Fruit fly (Drosophila melanogaster): Measurements from ENCODE around the gene CG33666.
"Not testable (repeated sequence)": the region's sequence is repeated elsewhere in the genome, so short reads cannot be mapped to it uniquely, and the experiment has no call there.

The CG33666 gene

DNA sequence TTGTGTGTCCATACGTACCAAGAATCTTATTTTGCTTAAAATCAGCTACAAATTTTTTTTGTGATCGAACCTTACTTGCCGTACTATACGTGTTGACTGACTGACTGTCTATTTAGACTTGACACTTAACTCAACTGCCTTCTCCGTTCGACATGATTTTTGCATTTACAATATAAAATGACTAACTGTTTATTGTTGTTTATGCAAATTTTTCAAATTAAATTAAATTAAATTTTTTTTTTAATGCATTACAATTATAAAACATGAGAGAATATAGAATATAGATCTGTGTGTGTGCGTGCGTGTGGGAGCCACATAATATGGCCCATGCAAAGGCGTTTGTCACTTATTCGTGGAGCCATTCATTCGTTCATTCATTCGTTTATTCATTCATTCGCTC, at the start of gene CG33666:
Gene CG33666 (minus strand): TSS at position 101 of the 400 bp plus-strand sequence.
- TF ChIP-seq CG8478, CTCF (optimal IDR thresholded peaks at IDR 0.05): not testable (repeated sequence)

DNA sequence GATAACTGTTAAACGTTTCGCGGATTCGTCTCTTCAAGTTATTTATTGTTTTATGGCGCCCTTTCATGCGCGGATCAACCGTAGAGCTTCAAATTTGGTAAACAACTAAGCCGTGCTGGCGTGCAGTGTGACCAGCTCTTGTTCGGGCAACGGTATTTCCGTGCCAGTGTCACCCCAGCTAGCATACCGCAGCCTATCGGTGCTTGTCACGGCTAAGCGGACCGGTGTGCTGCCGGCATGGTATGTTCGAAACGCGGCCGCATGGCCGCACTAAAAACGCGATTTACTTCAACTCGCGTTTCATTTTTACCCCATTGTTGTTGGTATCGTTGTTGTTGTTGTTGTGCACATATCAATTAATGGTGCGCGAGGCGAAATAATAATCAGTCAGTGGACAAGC, 47.5 kb upstream of the CG33666 start, which contains the start of the genes CG42340 and CG3918:
Gene CG42340 (minus strand): TSS at position 107 of the 400 bp plus-strand sequence.
Gene CG3918 (plus strand): TSS at position 248 of the 400 bp plus-strand sequence.
- TF ChIP-seq CG8478 (optimal IDR thresholded peaks at IDR 0.05), result no peak
- TF ChIP-seq CTCF (optimal IDR thresholded peaks at IDR 0.05), result peak; percentile 53 to 61

DNA sequence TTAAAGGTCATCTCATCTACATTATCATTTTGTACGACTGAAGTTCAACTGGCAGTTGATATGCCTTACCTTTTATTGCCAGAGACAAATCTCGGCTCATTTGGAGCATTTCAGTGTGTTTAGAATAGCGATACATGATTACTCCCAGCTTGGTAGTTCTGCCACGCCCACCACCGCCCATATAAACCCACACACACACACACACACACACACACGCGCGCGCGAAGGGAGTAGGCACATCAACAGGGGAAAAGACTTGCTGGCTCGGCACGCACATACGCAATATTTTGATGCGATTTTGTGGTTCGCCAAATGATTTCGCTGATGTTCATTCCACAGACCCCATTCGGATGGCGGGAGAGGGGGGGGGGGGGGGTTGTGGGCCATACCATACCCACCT, 36.4 kb upstream of the CG33666 start:
- TF ChIP-seq CTCF (optimal IDR thresholded peaks at IDR 0.05) (no peak), CG8478 (optimal IDR thresholded peaks at IDR 0.05) (no peak)

DNA sequence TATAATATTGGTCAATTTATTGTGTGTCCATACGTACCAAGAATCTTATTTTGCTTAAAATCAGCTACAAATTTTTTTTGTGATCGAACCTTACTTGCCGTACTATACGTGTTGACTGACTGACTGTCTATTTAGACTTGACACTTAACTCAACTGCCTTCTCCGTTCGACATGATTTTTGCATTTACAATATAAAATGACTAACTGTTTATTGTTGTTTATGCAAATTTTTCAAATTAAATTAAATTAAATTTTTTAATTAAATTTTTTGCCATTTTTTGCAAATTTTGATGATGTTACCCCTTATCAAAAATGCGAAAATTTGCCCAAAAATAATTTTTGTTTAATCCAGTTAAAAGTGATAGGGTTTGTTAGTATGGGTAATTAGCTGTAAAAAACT, 2.0 kb upstream of the CG33666 start, which contains the start of gene CG33665:
Gene CG33665 (minus strand): TSS at position 101 of the 400 bp plus-strand sequence.
- not testable (repeated sequence) for TF ChIP-seq CG8478, CTCF (optimal IDR thresholded peaks at IDR 0.05)

DNA sequence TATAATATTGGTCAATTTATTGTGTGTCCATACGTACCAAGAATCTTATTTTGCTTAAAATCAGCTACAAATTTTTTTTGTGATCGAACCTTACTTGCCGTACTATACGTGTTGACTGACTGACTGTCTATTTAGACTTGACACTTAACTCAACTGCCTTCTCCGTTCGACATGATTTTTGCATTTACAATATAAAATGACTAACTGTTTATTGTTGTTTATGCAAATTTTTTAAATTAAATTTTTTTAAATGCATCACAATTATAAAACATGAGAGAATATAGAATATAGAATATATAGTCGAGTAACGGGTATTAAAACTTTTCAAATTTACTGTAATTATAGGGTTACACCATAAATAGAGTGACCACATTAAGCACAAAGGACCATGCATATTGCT, 4.5 kb downstream of the CG33666 start, which contains the start of gene CG33667:
Gene CG33667 (minus strand): TSS at position 101 of the 400 bp plus-strand sequence.
- not testable (repeated sequence) for TF ChIP-seq CG8478, CTCF (optimal IDR thresholded peaks at IDR 0.05)

DNA sequence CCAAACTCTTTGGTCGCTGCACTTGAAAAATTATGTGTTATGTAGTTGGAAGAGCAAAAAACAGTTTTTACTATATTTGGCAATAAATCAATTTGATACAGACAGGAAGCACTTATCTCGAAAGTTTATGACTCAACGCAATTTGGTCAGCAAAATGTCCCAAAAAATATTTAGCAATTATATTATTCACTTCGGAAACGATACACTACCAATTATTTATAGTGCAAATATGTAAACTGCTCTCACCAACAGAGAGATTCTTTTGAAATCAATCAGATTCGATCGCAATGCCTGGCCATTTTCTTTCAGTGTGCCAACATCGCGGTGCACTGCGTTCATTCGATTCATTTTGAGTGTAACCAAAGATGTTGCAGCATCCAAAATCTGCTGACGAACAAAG, 18.9 kb downstream of the CG33666 start:
- TF ChIP-seq CTCF (optimal IDR thresholded peaks at IDR 0.05) (no peak), CG8478 (optimal IDR thresholded peaks at IDR 0.05) (no peak)

DNA sequence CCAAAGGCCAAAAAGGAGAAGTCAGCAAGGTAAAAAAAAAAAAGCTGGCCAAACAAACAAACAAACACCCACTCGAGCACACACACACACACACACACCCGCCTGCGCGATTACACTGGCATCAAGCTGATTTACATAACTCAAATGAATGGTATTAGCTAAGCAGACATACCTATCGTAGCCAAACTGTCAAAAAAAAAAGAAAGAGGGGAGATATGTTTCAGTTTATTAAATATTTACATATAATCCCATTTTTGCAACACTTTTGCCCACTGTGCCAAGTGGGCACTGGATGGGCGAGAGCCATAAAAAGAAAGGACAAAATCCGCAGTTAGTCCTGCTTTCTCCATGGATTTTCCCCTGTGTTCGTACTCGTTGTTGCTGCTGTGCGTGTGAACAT, 37.3 kb downstream of the CG33666 start:
- TF ChIP-seq CTCF (optimal IDR thresholded peaks at IDR 0.05) (no peak), CG8478 (optimal IDR thresholded peaks at IDR 0.05) (no peak)

All from S2 (cell line).